Fruit fly (Drosophila melanogaster) whole organism, embryonic: ENCODE measurements around the gene CG2839.

Experiments
- ATbp ChIP-seq: fragments of 200-800 bp; sonication (Bioruptor generic); optimal IDR thresholded peaks from 2 replicates; lab custom pipeline; 2017; ENCODE audit warnings: missing biosample characterization, mild to moderate bottlenecking, missing genetic modification characterization, missing genetic modification reagents
- Adf1 ChIP-seq: fragments of 200-800 bp; sonication (Bioruptor generic); IDR thresholded peaks from 2 replicates; pipeline ENCODE4 v1.3.6; 2022; ENCODE audit warnings: missing biosample characterization, missing genetic modification characterization
- Atf-2 ChIP-seq: fragments of 200-800 bp; sonication (Bioruptor generic); optimal IDR thresholded peaks from 2 replicates; lab custom pipeline; 2016; ENCODE audit warnings: missing biosample characterization, missing genetic modification characterization
- B-H1 ChIP-seq: fragments of 200-800 bp; sonication (Bioruptor generic); IDR thresholded peaks from 3 replicates; pipeline ENCODE4 v1.3.6; 2022; ENCODE audit warnings: missing biosample characterization, missing genetic modification characterization
- CG10543 ChIP-seq: fragments of 200-800 bp; sonication (Bioruptor generic); optimal IDR thresholded peaks from 3 replicates; lab custom pipeline; 2017; ENCODE audit warnings: missing biosample characterization, mild to moderate bottlenecking, missing genetic modification characterization, moderate library complexity
- CG11504 ChIP-seq: fragments of 200-800 bp; sonication (Bioruptor generic); optimal IDR thresholded peaks from 3 replicates; lab custom pipeline; 2019; ENCODE audit warnings: missing biosample characterization, mild to moderate bottlenecking, missing genetic modification characterization, moderate library complexity
- CG12744 ChIP-seq: fragments of 200-800 bp; sonication (Bioruptor generic); optimal IDR thresholded peaks from 2 replicates; lab custom pipeline; 2016; ENCODE audit warnings: missing biosample characterization, missing genetic modification characterization
- CG13287 ChIP-seq: fragments of 200-800 bp; sonication (Bioruptor generic); IDR thresholded peaks from 2 replicates; pipeline ENCODE4 v1.3.6; 2022; ENCODE audit warnings: missing biosample characterization, missing genetic modification characterization; ENCODE audit not compliant: partially characterized antibody
- CG1529 ChIP-seq: fragments of 200-800 bp; sonication (Bioruptor generic); optimal IDR thresholded peaks from 3 replicates; lab custom pipeline; 2018; ENCODE audit warnings: missing biosample characterization, missing genetic modification characterization
- CG15479 ChIP-seq: fragments of 200-800 bp; sonication (Bioruptor generic); optimal IDR thresholded peaks from 3 replicates; lab custom pipeline; 2019; ENCODE audit warnings: missing biosample characterization, mild to moderate bottlenecking, missing genetic modification characterization, moderate library complexity
- CG17385 ChIP-seq: fragments of 200-800 bp; sonication (Bioruptor generic); optimal IDR thresholded peaks from 3 replicates; lab custom pipeline; 2018; ENCODE audit warnings: missing biosample characterization, mild to moderate bottlenecking, missing genetic modification characterization
- CG17829 ChIP-seq: fragments of 200-800 bp; optimal IDR thresholded peaks from 2 replicates; lab custom pipeline; 2019; ENCODE audit warnings: missing biosample characterization, mild to moderate bottlenecking, missing genetic modification characterization, moderate library complexity
- CG18764 ChIP-seq: fragments of 200-800 bp; sonication (Bioruptor generic); optimal IDR thresholded peaks from 3 replicates; lab custom pipeline; 2016; ENCODE audit warnings: missing biosample characterization, missing genetic modification characterization
- CG2120 ChIP-seq: fragments of 200-800 bp; sonication (Bioruptor generic); optimal IDR thresholded peaks from 3 replicates; lab custom pipeline; 2016; ENCODE audit warnings: missing biosample characterization, missing genetic modification characterization
- CG3407 ChIP-seq: fragments of 200-800 bp; sonication (Bioruptor generic); optimal IDR thresholded peaks from 2 replicates; lab custom pipeline; 2018; ENCODE audit warnings: missing biosample characterization, mild to moderate bottlenecking, missing genetic modification characterization
- CG4854 ChIP-seq: fragments of 200-800 bp; sonication (Bioruptor generic); optimal IDR thresholded peaks from 2 replicates; lab custom pipeline; 2016; ENCODE audit warnings: missing biosample characterization, missing genetic modification characterization, inconsistent platforms
- CG7556 ChIP-seq: fragments of 200-800 bp; sonication (Bioruptor generic); optimal IDR thresholded peaks from 2 replicates; lab custom pipeline; 2017; ENCODE audit warnings: missing biosample characterization, mild to moderate bottlenecking, missing genetic modification characterization
- CG8089 ChIP-seq: fragments of 200-800 bp; sonication (Bioruptor generic); optimal IDR thresholded peaks from 3 replicates; lab custom pipeline; 2016; ENCODE audit warnings: missing biosample characterization, missing genetic modification characterization
- CG8281 ChIP-seq: fragments of 200-800 bp; sonication (Bioruptor generic); optimal IDR thresholded peaks from 2 replicates; lab custom pipeline; 2018; ENCODE audit warnings: missing biosample characterization, mild to moderate bottlenecking, missing genetic modification characterization, moderate library complexity
- CG9215 ChIP-seq: fragments of 200-800 bp; sonication (Bioruptor generic); IDR thresholded peaks from 2 replicates; pipeline ENCODE4 v1.3.6; 2022; ENCODE audit warnings: missing biosample characterization, missing genetic modification characterization
- Camta ChIP-seq: fragments of 200-800 bp; sonication (Bioruptor generic); optimal IDR thresholded peaks from 2 replicates; lab custom pipeline; 2016; ENCODE audit warnings: missing biosample characterization, missing genetic modification characterization
- Dll ChIP-seq: fragments of 200-800 bp; sonication (Bioruptor generic); IDR thresholded peaks from 4 replicates; pipeline ENCODE4 v1.3.6; 2022; ENCODE audit warnings: missing biosample characterization, missing genetic modification characterization; ENCODE audit not compliant: partially characterized antibody
- Doc3 ChIP-seq: fragments of 200-800 bp; sonication (Bioruptor generic); IDR thresholded peaks from 3 replicates; pipeline ENCODE4 v1.3.6; 2022; ENCODE audit warnings: missing biosample characterization, missing genetic modification characterization; ENCODE audit not compliant: partially characterized antibody
- Dp ChIP-seq: fragments of 200-800 bp; sonication (Bioruptor generic); optimal IDR thresholded peaks from 2 replicates; lab custom pipeline; 2018; ENCODE audit warnings: missing biosample characterization, mild to moderate bottlenecking, missing genetic modification characterization, moderate library complexity
- E2f2 ChIP-seq: fragments of 200-800 bp; sonication (Bioruptor generic); IDR thresholded peaks from 2 replicates; pipeline ENCODE4 v1.3.6; 2022; ENCODE audit warnings: missing biosample characterization, missing genetic modification characterization
- H15 ChIP-seq: fragments of 200-800 bp; sonication (Bioruptor generic); IDR thresholded peaks from 3 replicates; pipeline ENCODE4 v1.3.6; 2022; ENCODE audit warnings: missing biosample characterization, missing genetic modification characterization
- Hand ChIP-seq: fragments of 200-800 bp; sonication (Bioruptor generic); optimal IDR thresholded peaks from 2 replicates; lab custom pipeline; 2017; ENCODE audit warnings: mild to moderate bottlenecking, missing biosample characterization, missing genetic modification reagents, missing genetic modification characterization
- MTF-1 ChIP-seq: fragments of 200-800 bp; sonication (Bioruptor generic); optimal IDR thresholded peaks from 2 replicates; lab custom pipeline; 2018; ENCODE audit warnings: missing biosample characterization, mild to moderate bottlenecking, missing genetic modification characterization, borderline replicate concordance
- Mes4 ChIP-seq: fragments of 200-800 bp; sonication (Bioruptor generic); optimal IDR thresholded peaks from 2 replicates; lab custom pipeline; 2016; ENCODE audit warnings: missing biosample characterization, missing genetic modification characterization
- Optix ChIP-seq: fragments of 200-800 bp; sonication (Bioruptor generic); IDR thresholded peaks from 3 replicates; pipeline ENCODE4 v1.3.6; 2022; ENCODE audit warnings: missing biosample characterization, missing genetic modification characterization
- Taf1 ChIP-seq: fragments of 200-800 bp; sonication (Bioruptor generic); IDR thresholded peaks from 2 replicates; pipeline ENCODE4 v1.3.6; 2022; ENCODE audit warnings: missing biosample characterization, missing genetic modification characterization
- ab ChIP-seq: fragments of 200-800 bp; sonication (Bioruptor generic); optimal IDR thresholded peaks from 2 replicates; lab custom pipeline; 2016; ENCODE audit warnings: missing biosample characterization, missing genetic modification characterization
- bigmax ChIP-seq: fragments of 200-800 bp; sonication (Bioruptor generic); optimal IDR thresholded peaks from 2 replicates; lab custom pipeline; 2018; ENCODE audit warnings: missing biosample characterization, mild to moderate bottlenecking, missing genetic modification characterization
- chif ChIP-seq, 2 experiments: fragments of 200-800 bp; sonication (Bioruptor generic); optimal IDR thresholded peaks; 3 replicates each; lab custom pipeline; 2016; ENCODE audit warnings: missing biosample characterization in 2 of 2, missing genetic modification characterization in 2 of 2
- croc ChIP-seq: fragments of 200-800 bp; sonication (Bioruptor generic); conservative IDR thresholded peaks from 3 replicates; pipeline ENCODE4 v1.3.6; 2022; ENCODE audit warnings: missing biosample characterization, missing genetic modification characterization
- disco-r ChIP-seq: fragments of 200-800 bp; sonication (Bioruptor generic); optimal IDR thresholded peaks from 2 replicates; lab custom pipeline; 2016; ENCODE audit warnings: missing biosample characterization, missing genetic modification characterization
- fu2 ChIP-seq: fragments of 200-800 bp; sonication (Bioruptor generic); optimal IDR thresholded peaks from 2 replicates; lab custom pipeline; 2016; ENCODE audit warnings: missing biosample characterization, missing genetic modification characterization
- her ChIP-seq: fragments of 200-800 bp; sonication (Bioruptor generic); optimal IDR thresholded peaks from 2 replicates; lab custom pipeline; 2016; ENCODE audit warnings: missing biosample characterization, missing genetic modification characterization
- hkb ChIP-seq, 2 experiments: fragments of 200-800 bp in 1 of 2; fragments of >200 bp in 1 of 2; sonication (Bioruptor generic) in 1 of 2; IDR thresholded peaks in 1 of 2; optimal IDR thresholded peaks in 1 of 2; 2 replicates each; pipeline versions ENCODE4 v1.3.6 to Lab custom; 2017 to 2022; ENCODE audit warnings: missing biosample characterization in 1 of 2, missing genetic modification characterization in 1 of 2
- kni ChIP-seq: fragments of 200-800 bp; sonication (Bioruptor generic); optimal IDR thresholded peaks from 3 replicates; lab custom pipeline; 2017; ENCODE audit warnings: mild to moderate bottlenecking, missing biosample characterization, missing genetic modification reagents, missing genetic modification characterization
- mirr ChIP-seq: fragments of 200-800 bp; sonication (Bioruptor generic); optimal IDR thresholded peaks from 3 replicates; lab custom pipeline; 2018; ENCODE audit warnings: missing biosample characterization, mild to moderate bottlenecking, missing genetic modification characterization
- nerfin-2 ChIP-seq: fragments of 200-800 bp; sonication (Bioruptor generic); IDR thresholded peaks from 2 replicates; pipeline ENCODE4 v1.3.6; 2022; ENCODE audit warnings: missing biosample characterization, missing genetic modification characterization; ENCODE audit not compliant: partially characterized antibody
- pita ChIP-seq: fragments of 200-800 bp; sonication (Bioruptor generic); optimal IDR thresholded peaks from 2 replicates; lab custom pipeline; 2017; ENCODE audit warnings: missing biosample characterization, mild to moderate bottlenecking, missing genetic modification characterization
- tll ChIP-seq, 2 experiments: fragments of 200-800 bp in 1 of 2; fragments of >200 bp in 1 of 2; sonication (Bioruptor generic) in 1 of 2; optimal IDR thresholded peaks; 2 replicates each; lab custom pipeline; 2017 to 2019; ENCODE audit warnings: missing biosample characterization in 2 of 2, missing genetic modification characterization in 2 of 2, mild to moderate bottlenecking in 1 of 2, moderate library complexity in 1 of 2
- usp ChIP-seq: fragments of >200 bp; optimal IDR thresholded peaks from 2 replicates; lab custom pipeline; 2017; ENCODE audit warnings: missing biosample characterization, missing genetic modification characterization
- vfl ChIP-seq: fragments of 200-800 bp; sonication (Bioruptor generic); optimal IDR thresholded peaks from 2 replicates; lab custom pipeline; 2016; ENCODE audit warnings: missing biosample characterization, missing genetic modification characterization
- vnd ChIP-seq: fragments of 200-800 bp; sonication (Bioruptor generic); IDR thresholded peaks from 3 replicates; pipeline ENCODE4 v1.3.6; 2022; ENCODE audit warnings: missing biosample characterization, missing genetic modification characterization; ENCODE audit not compliant: partially characterized antibody
- zen2 ChIP-seq: fragments of 200-800 bp; sonication (Bioruptor generic); IDR thresholded peaks from 3 replicates; pipeline ENCODE4 v1.3.6; 2022; ENCODE audit warnings: missing biosample characterization, missing genetic modification characterization; ENCODE audit not compliant: partially characterized antibody

The CG2839 gene

dm6 chr2L:601848-602247, 23.6 kb upstream of the CG2839 start:
- TF ChIP-seq hkb (optimal IDR thresholded peaks at IDR 0.05; lab: Kevin White, UChicago) (no peak), hkb (GFP tag; IDR thresholded peaks at IDR 0.05; lab: Robert Waterston, UW) (no peak), tll (GFP tag; optimal IDR thresholded peaks at IDR 0.05; lab: Kevin White, UChicago) (peak in 1 of 2 experiments; percentile 94)

- TF ChIP-seq ATbp (GFP tag; lab: Kevin White, UChicago) (no peak), CG9215 (GFP tag; lab: Robert Waterston, UW) (no peak; the same call in 1 of the 2 replicates), croc (GFP tag; lab: Robert Waterston, UW) (no peak), disco-r (GFP tag; lab: Kevin White, UChicago) (no peak), chif (GFP tag; optimal IDR thresholded peaks at IDR 0.05; lab: Kevin White, UChicago) (peak in 1 of 2 experiments; percentile 67), CG4854 (GFP tag; lab: Kevin White, UChicago) (peak; percentile 30), Optix (GFP tag; lab: Robert Waterston, UW) (no peak), Hand (no peak), nerfin-2 (GFP tag; lab: Robert Waterston, UW) (no peak), CG3407 (GFP tag; lab: Kevin White, UChicago) (peak; percentile 17), CG15479 (GFP tag; lab: Kevin White, UChicago) (no peak), zen2 (GFP tag; lab: Robert Waterston, UW) (no peak), MTF-1 (GFP tag; lab: Kevin White, UChicago) (peak; percentile 39), CG18764 (peak; percentile 56), Taf1 (GFP tag; lab: Robert Waterston, UW) (0 out of 2 replicates have a peak, but pooled peaks have one; percentile 27), Doc3 (GFP tag; lab: Robert Waterston, UW) (no peak), CG12744 (GFP tag; lab: Kevin White, UChicago) (no peak), CG13287 (GFP tag; lab: Robert Waterston, UW) (peak; percentile 64), CG8089 (GFP tag; lab: Kevin White, UChicago) (no peak), vnd (GFP tag; lab: Robert Waterston, UW) (no peak), CG1529 (GFP tag; lab: Kevin White, UChicago) (no peak), her (GFP tag; lab: Kevin White, UChicago) (no peak), Dll (GFP tag; lab: Robert Waterston, UW) (peak; percentile 56; the same call in 2 of the 4 replicates), B-H1 (GFP tag; lab: Robert Waterston, UW) (no peak), usp (GFP tag; lab: Kevin White, UChicago) (no peak), Dp (peak; percentile 28), bigmax (GFP tag; lab: Kevin White, UChicago) (no peak), CG2120 (GFP tag; lab: Kevin White, UChicago) (peak; percentile 61), fu2 (peak; percentile 13), CG10543 (GFP tag; lab: Kevin White, UChicago) (no peak), pita (GFP tag; lab: Kevin White, UChicago) (peak; percentile 17), CG17829 (tag; lab: Kevin White, UChicago) (peak; percentile 77), CG17385 (GFP tag; lab: Kevin White, UChicago) (no peak), Mes4 (GFP tag; lab: Kevin White, UChicago) (no peak), Atf-2 (GFP tag; lab: Kevin White, UChicago) (no peak), CG8281 (tag; lab: Kevin White, UChicago) (no peak), Adf1 (GFP tag; lab: Robert Waterston, UW) (no peak), Camta (peak; percentile 41), CG11504 (peak; percentile 59), ab (GFP tag; lab: Kevin White, UChicago) (no peak), vfl (GFP tag; lab: Kevin White, UChicago) (peak; percentile 7), H15 (GFP tag; lab: Robert Waterston, UW) (no peak), kni (GFP tag; lab: Kevin White, UChicago) (no peak), CG7556 (GFP tag; lab: Kevin White, UChicago) (no peak), E2f2 (GFP tag; lab: Robert Waterston, UW) (peak; percentile 61), mirr (GFP tag; lab: Kevin White, UChicago) (no peak)
These were observed 23.0 kb upstream of the CG2839 start, which contains the start of gene CG13689 for dm6 chr2L:602439-602879. CG13689 (plus strand) TSS chr2L:602813.
